Fruit fly (Drosophila melanogaster): ENCODE results near the gene CG14362.

CG14362 gene

DNA sequence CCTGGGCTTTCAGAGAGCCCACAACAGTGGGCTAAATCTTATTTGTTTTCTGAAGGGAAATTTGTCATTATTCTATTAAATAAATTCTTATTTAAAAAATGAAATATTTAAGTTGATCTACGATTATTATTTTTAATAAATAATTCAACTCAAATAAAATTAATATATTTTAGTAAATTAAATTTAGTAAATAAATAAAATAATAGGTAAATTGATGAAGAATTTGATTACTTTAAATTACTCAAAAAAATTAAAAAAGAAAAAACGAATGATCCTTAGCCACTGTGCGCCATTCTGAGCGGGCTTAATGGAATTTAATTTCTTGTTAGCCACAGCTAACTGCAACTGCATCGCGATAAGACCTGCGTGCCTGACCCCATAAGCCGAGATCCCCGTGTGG, 7.0 kb downstream of the CG14362 start:
- TF ChIP-seq Hnf4 (GFP tag; optimal IDR thresholded peaks at IDR 0.05) (no peak), Rel (GFP tag; optimal IDR thresholded peaks at IDR 0.05) (no peak), Rel (tag; optimal IDR thresholded peaks at IDR 0.05) (no peak), br (GFP tag; optimal IDR thresholded peaks at IDR 0.05) (no peak), dmrt93B (GFP tag; optimal IDR thresholded peaks at IDR 0.05) (no peak), N (GFP tag; optimal IDR thresholded peaks at IDR 0.05) (no peak)

DNA sequence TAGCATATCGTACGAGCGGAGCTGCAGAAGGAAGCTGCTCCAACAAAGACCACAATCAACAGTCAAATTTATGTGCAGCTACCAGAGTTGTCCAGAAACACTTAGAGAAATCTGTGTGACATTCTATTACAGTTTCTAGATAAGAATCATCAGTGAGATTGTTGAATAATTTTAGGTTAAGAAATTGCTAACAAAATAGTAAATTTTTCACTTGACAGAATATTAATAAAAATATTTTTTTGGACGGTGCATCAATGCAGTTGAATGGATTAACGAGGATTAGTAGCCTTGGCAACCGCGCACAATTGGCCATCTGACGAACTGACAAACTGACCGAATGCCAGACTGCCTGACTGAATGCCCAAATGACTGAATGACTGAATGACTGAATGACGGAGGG, 8.0 kb downstream of the CG14362 start:
- peak in 1 of 2 experiments; percentile 3 for TF ChIP-seq foxo (GFP tag; optimal IDR thresholded peaks at IDR 0.05)
- no peak for TF ChIP-seq CG32264 (GFP tag; optimal IDR thresholded peaks at IDR 0.05)

DNA sequence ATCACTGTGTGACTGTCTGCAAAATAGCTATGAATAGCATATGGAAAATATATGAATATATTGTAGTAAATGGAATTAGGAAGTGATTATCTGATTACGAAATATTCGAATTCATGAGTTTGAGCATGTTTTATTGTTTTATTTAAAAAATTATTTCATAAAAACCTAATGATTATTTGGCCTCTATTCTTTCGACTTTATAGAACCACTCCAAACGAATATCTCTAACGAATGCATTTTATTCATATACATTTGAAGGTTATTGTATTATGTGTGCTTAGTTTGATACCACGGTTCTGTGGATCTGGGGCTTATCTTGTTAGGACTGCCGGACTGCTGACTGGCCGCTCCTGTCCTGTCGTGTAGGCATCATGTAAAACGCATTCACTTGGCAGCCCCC, 9.3 kb downstream of the CG14362 start:
- TF ChIP-seq br (GFP tag; optimal IDR thresholded peaks at IDR 0.05) = peak; percentile 26
- no peak for TF ChIP-seq Hr83 (GFP tag; optimal IDR thresholded peaks at IDR 0.05; ENCODE audit: poor library complexity, severe bottlenecking)
- TF ChIP-seq OdsH (GFP tag; optimal IDR thresholded peaks at IDR 0.05) = peak; percentile 49
- no peak for TF ChIP-seq dl (GFP tag; optimal IDR thresholded peaks at IDR 0.05; ENCODE audit: insufficient read depth in 1 of 2, partially characterized antibody in 2 of 2)
- no peak for TF ChIP-seq Dfd (GFP tag; optimal IDR thresholded peaks at IDR 0.05)
- no peak for TF ChIP-seq Hr78 (GFP tag; optimal IDR thresholded peaks at IDR 0.05)
- TF ChIP-seq Rel (GFP tag; optimal IDR thresholded peaks at IDR 0.05) = no peak
- TF ChIP-seq Rel (tag; optimal IDR thresholded peaks at IDR 0.05) = no peak
- no peak for TF ChIP-seq Myc (optimal IDR thresholded peaks at IDR 0.05)
- TF ChIP-seq usp (GFP tag; optimal IDR thresholded peaks at IDR 0.05) = no peak
- TF ChIP-seq foxo (GFP tag; optimal IDR thresholded peaks at IDR 0.05) = peak in 1 of 2 experiments; percentile 39
- TF ChIP-seq dsf (GFP tag; optimal IDR thresholded peaks at IDR 0.05; ENCODE audit: borderline replicate concordance) = no peak
- peak; percentile 23 for TF ChIP-seq psq (GFP tag; optimal IDR thresholded peaks at IDR 0.05)
- no peak for TF ChIP-seq sv (GFP tag; optimal IDR thresholded peaks at IDR 0.05)
- TF ChIP-seq Jra (GFP tag; optimal IDR thresholded peaks at IDR 0.05) = no peak
- TF ChIP-seq N (GFP tag; optimal IDR thresholded peaks at IDR 0.05) = no peak
- TF ChIP-seq rgr (GFP tag; optimal IDR thresholded peaks at IDR 0.05) = peak; percentile 27
- no peak for TF ChIP-seq dmrt93B (GFP tag; optimal IDR thresholded peaks at IDR 0.05)
- TF ChIP-seq brk (GFP tag; optimal IDR thresholded peaks at IDR 0.05) = no peak
- TF ChIP-seq ey (GFP tag; optimal IDR thresholded peaks at IDR 0.05) = peak; percentile 43
- TF ChIP-seq Sp1 (GFP tag; optimal IDR thresholded peaks at IDR 0.05) = peak; percentile 40
- TF ChIP-seq HLH106 (tag; optimal IDR thresholded peaks at IDR 0.05) = peak; percentile 27
- TF ChIP-seq GATAd (GFP tag; optimal IDR thresholded peaks at IDR 0.05) = no peak
- peak; percentile 49 for TF ChIP-seq woc (GFP tag; optimal IDR thresholded peaks at IDR 0.05)
- TF ChIP-seq Mio (GFP tag; optimal IDR thresholded peaks at IDR 0.05) = no peak
- no peak for TF ChIP-seq pan (optimal IDR thresholded peaks at IDR 0.05)
- no peak for TF ChIP-seq Abd-B (GFP tag; optimal IDR thresholded peaks at IDR 0.05)
- no peak for TF ChIP-seq jim (GFP tag; optimal IDR thresholded peaks at IDR 0.05)
- peak; percentile 57 for TF ChIP-seq h (GFP tag; optimal IDR thresholded peaks at IDR 0.05)
- no peak for TF ChIP-seq lola (GFP tag; optimal IDR thresholded peaks at IDR 0.05)
- TF ChIP-seq Vsx2 (GFP tag; optimal IDR thresholded peaks at IDR 0.05; ENCODE audit: partially characterized antibody) = no peak
- TF ChIP-seq CG32264 (GFP tag; optimal IDR thresholded peaks at IDR 0.05) = no peak
- no peak for TF ChIP-seq sage (GFP tag; optimal IDR thresholded peaks at IDR 0.05)
- TF ChIP-seq tai (GFP tag; optimal IDR thresholded peaks at IDR 0.05) = no peak
- no peak for TF ChIP-seq CrebA (GFP tag; optimal IDR thresholded peaks at IDR 0.05; ENCODE audit: borderline replicate concordance)
- TF ChIP-seq Dif (GFP tag; optimal IDR thresholded peaks at IDR 0.05; ENCODE audit: partially characterized antibody) = no peak
- TF ChIP-seq Hnf4 (GFP tag; optimal IDR thresholded peaks at IDR 0.05) = peak; percentile 11
- TF ChIP-seq fru (GFP tag; optimal IDR thresholded peaks at IDR 0.05) = peak; percentile 35
- no peak for TF ChIP-seq CG9705 (GFP tag; optimal IDR thresholded peaks at IDR 0.05)
